Fruit fly (Drosophila melanogaster) Kc167 (cell line): ENCODE data around the gene Rpt3.

Experiments
- Myc ChIP-seq: fragments of >200 bp; optimal IDR thresholded peaks from 2 replicates; lab custom pipeline; 2017; ENCODE audit warnings: missing external identifiers
- insv ChIP-seq: fragments of >200 bp; optimal IDR thresholded peaks from 3 replicates; lab custom pipeline; 2018; ENCODE audit warnings: missing external identifiers
- ttk ChIP-seq: sonication (Bioruptor generic); optimal IDR thresholded peaks from 2 replicates; lab custom pipeline; 2017; ENCODE audit warnings: missing external identifiers

dm6 chrX:11123561-11123960, 1.3 kb upstream of the Rpt3 start:
- no peak for TF ChIP-seq insv (lab: Kevin White, UChicago)
- no peak for TF ChIP-seq Myc (lab: Kevin White, UChicago)
- no peak for TF ChIP-seq ttk (lab: Kevin White, UChicago)
